Worm (Caenorhabditis elegans): Measurements from ENCODE around the gene F21G4.6.
A peak's percentile ranks its signal among the peaks of the same experiment; 100 is the strongest.

Gene F21G4.6

ce11 chrX:9927993-9928392 lies 10.7 kb upstream of the F21G4.6 start:
- TF ChIP-seq dsc-1 (tag; optimal IDR thresholded peaks at IDR 0.05) (peak; percentile 75), pax-3 (tag; optimal IDR thresholded peaks at IDR 0.05) (peak; percentile 65), nhr-71 (tag; optimal IDR thresholded peaks at IDR 0.05) (peak; percentile 62), swsn-7 (tag; optimal IDR thresholded peaks at IDR 0.05) (peak; percentile 7), nhr-11 (tag; optimal IDR thresholded peaks at IDR 0.05) (peak; percentile 10), fkh-8 (tag; optimal IDR thresholded peaks at IDR 0.05) (peak; percentile 91), ceh-8 (GFP tag; optimal IDR thresholded peaks at IDR 0.05) (peak; percentile 63), lin-14 (GFP tag; optimal IDR thresholded peaks at IDR 0.05) (no peak), tbx-2 (tag; optimal IDR thresholded peaks at IDR 0.05) (no peak), nhr-47 (tag; optimal IDR thresholded peaks at IDR 0.05) (peak; percentile 57), nhr-20 (tag; optimal IDR thresholded peaks at IDR 0.05) (peak; percentile 33), sox-4 (tag; optimal IDR thresholded peaks at IDR 0.05) (peak; percentile 62), blmp-1 (tag; optimal IDR thresholded peaks at IDR 0.05) (no peak), fkh-10 (GFP tag; optimal IDR thresholded peaks at IDR 0.05) (peak; percentile 8)

DNA sequence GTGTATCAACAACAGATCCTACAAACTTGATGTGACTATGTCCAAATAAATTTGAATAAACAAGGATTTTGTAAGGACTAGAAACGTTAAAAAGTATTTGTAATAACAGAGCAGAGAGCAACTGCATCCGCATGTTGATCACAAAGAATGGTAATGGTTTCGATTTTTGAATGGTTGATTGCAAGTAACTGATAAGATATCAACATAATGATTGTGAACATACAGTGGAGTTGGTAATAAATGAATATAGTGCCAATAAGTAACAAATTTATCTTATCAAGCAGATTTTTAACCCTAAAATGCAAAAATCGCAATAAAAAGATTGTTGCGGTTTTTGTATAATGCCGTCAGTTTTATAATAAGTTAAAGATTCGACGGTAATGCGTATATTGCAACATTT lies 7.7 kb upstream of the F21G4.6 start, which contains the start of gene ugt-23:
ugt-23 (minus strand) TSS at position 212 of the 400 bp plus-strand sequence.
- TF ChIP-seq efl-1 (optimal IDR thresholded peaks at IDR 0.05): no peak
- TF ChIP-seq efl-1 (GFP tag; optimal IDR thresholded peaks at IDR 0.05 in 1 of 2): no peak
- TF ChIP-seq fkh-10 (GFP tag; optimal IDR thresholded peaks at IDR 0.05): no peak
- no peak for TF ChIP-seq ces-1 (GFP tag; optimal IDR thresholded peaks at IDR 0.05)
- peak; percentile 45 for TF ChIP-seq elt-2 (tag; optimal IDR thresholded peaks at IDR 0.05)
- TF ChIP-seq mdl-1 (tag; optimal IDR thresholded peaks at IDR 0.05): no peak
- no peak for TF ChIP-seq hlh-4 (tag; optimal IDR thresholded peaks at IDR 0.05)

DNA sequence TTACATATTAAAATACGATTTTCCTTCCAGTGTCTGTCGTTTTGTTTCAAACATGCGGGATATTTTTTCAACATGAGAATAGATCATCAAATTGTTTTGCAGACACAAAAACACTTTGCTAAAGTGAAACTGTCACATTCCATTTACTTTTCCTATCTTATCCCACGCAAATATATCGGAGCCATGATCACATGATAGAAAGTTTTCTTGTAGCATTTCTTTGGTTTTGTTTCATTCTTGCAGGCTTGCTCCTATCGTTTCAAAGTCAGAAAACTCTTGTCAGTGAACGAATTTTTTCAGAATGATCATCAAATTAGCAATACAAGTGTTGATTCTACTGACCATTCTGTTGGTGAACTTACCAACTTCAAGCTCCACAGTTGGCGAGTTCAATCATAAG lies 4.0 kb upstream of the F21G4.6 start, which contains the start of gene C17G1.2:
C17G1.2 (plus strand) TSS at position 301 of the 400 bp plus-strand sequence.
- TF ChIP-seq efl-1 (optimal IDR thresholded peaks at IDR 0.05): no peak
- TF ChIP-seq efl-1 (GFP tag; optimal IDR thresholded peaks at IDR 0.05 in 1 of 2): peak in 1 of 2 experiments; percentile 3
- TF ChIP-seq mep-1 (tag; optimal IDR thresholded peaks at IDR 0.05): no peak

DNA sequence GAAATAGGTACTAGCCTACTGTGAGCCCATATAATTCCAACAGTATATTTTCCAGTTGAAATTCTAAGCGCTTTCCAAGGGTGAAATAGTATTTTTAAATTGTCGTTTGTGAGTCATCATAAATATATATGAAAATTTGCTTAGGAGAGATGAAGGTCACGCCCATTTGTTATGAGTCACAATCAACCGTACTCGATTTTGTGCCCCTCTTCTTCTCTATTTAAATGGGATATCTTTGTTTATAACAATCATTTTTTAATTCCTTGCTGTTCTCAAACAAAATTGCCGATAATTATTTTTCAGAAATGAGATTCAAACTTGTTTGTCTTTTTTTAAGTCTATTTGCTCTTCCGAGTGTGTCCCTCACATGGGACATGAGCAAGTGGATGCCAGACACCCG lies 1.7 kb upstream of the F21G4.6 start, which contains the start of gene folr-1:
folr-1 (plus strand) TSS at position 301 of the 400 bp plus-strand sequence.
- TF ChIP-seq elt-2 (tag; optimal IDR thresholded peaks at IDR 0.05) (no peak), pqm-1 (tag; optimal IDR thresholded peaks at IDR 0.05) (no peak), isw-1 (GFP tag; IDR thresholded peaks at IDR 0.05) (no peak), nhr-11 (tag; optimal IDR thresholded peaks at IDR 0.05) (no peak), hpl-2 (GFP tag; optimal IDR thresholded peaks at IDR 0.05) (no peak)

- TF ChIP-seq mdl-1 (tag; optimal IDR thresholded peaks at IDR 0.05): no peak
- TF ChIP-seq unc-86 (tag; optimal IDR thresholded peaks at IDR 0.05): no peak
- TF ChIP-seq fkh-8 (tag; optimal IDR thresholded peaks at IDR 0.05): no peak
- TF ChIP-seq nhr-19 (GFP tag; conservative IDR thresholded peaks at IDR 0.05): no peak
- TF ChIP-seq elt-2 (tag; optimal IDR thresholded peaks at IDR 0.05): no peak
- no peak for TF ChIP-seq nhr-12 (tag; optimal IDR thresholded peaks at IDR 0.05)
- TF ChIP-seq egl-27 (tag; optimal IDR thresholded peaks at IDR 0.05): no peak
- no peak for TF ChIP-seq nhr-85 (tag)
- no peak for TF ChIP-seq C16A3.4 (tag; optimal IDR thresholded peaks at IDR 0.05)
Observed at ce11 chrX:9905840-9906239, 11.4 kb downstream of the F21G4.6 start, which contains the start of gene F21G4.5. F21G4.5 (plus strand) TSS chrX:9906140.

- TF ChIP-seq tbx-2 (tag; optimal IDR thresholded peaks at IDR 0.05) (peak; percentile 42), mep-1 (tag; optimal IDR thresholded peaks at IDR 0.05) (peak; percentile 68), mef-2 (tag; optimal IDR thresholded peaks at IDR 0.05) (no peak), ceh-82 (tag; optimal IDR thresholded peaks at IDR 0.05) (peak in 2 of 3 experiments; percentile 31 to 57), egl-13 (tag; optimal IDR thresholded peaks at IDR 0.05) (peak; percentile 13), sox-4 (tag; optimal IDR thresholded peaks at IDR 0.05) (no peak), C04F5.9 (tag; optimal IDR thresholded peaks at IDR 0.05) (no peak), elt-3 (tag; optimal IDR thresholded peaks at IDR 0.05) (no peak), lin-15B (tag; optimal IDR thresholded peaks at IDR 0.05) (no peak), swsn-7 (tag; optimal IDR thresholded peaks at IDR 0.05) (peak; percentile 54), lin-35 (GFP tag; optimal IDR thresholded peaks at IDR 0.05) (peak; percentile 17 to 26), blmp-1 (tag; optimal IDR thresholded peaks at IDR 0.05) (peak; percentile 73), dpl-1 (GFP tag; optimal IDR thresholded peaks at IDR 0.05) (peak in 1 of 3 experiments; percentile 25), efl-3 (GFP tag; optimal IDR thresholded peaks at IDR 0.05) (no peak), ets-5 (GFP tag; IDR thresholded peaks at IDR 0.05) (no peak), nhr-85 (tag) (peak; percentile 55), F16B12.6 (tag; optimal IDR thresholded peaks at IDR 0.05) (no peak)
Observed at ce11 chrX:9899426-9900131, 17.7 kb downstream of the F21G4.6 start, which contains the start of gene phf-34. phf-34 (minus strand) TSS chrX:9899476.
